Fruit fly (Drosophila melanogaster): ENCODE measurements around the gene Taf12.
A peak's percentile ranks its signal among the peaks of the same experiment; 100 is the strongest.

Gene Taf12

DNA sequence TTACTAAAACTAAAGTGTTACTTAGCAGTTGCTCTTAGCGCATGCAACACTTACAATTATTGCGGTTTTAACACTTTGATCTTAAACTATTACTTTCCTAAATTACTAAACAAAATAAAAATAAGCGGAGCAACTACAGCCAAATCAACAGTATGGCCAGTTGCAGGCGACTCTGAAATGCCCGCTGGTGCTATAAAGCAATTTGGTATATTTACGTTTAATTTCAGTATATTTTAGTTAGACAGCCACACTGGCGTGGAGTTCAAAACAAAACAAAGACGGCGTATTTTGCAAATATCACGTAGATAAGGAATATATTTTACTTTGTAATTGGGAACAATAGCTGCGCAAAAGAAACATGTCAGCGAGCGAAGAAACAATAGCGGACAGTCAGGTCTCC is at the start of gene Taf12, which contains the start of gene Ho (continued):
- TF ChIP-seq zfh1 (GFP tag; IDR thresholded peaks at IDR 0.05) (no peak), Sry-β (GFP tag; optimal IDR thresholded peaks at IDR 0.05) (no peak), disco-r (GFP tag; optimal IDR thresholded peaks at IDR 0.05) (no peak), lmd (GFP tag; IDR thresholded peaks at IDR 0.05) (no peak), fru (optimal IDR thresholded peaks at IDR 0.05) (no peak), CG30020 (tag; optimal IDR thresholded peaks at IDR 0.05) (no peak), CG4707 (GFP tag; optimal IDR thresholded peaks at IDR 0.05) (no peak), schlank (tag; optimal IDR thresholded peaks at IDR 0.05) (no peak), Trl (optimal IDR thresholded peaks at IDR 0.05) (no peak), Trl (GFP tag; optimal IDR thresholded peaks at IDR 0.05) (no peak), CG9437 (GFP tag; optimal IDR thresholded peaks at IDR 0.05) (no peak), CG18599 (GFP tag; optimal IDR thresholded peaks at IDR 0.05) (no peak), ab (GFP tag; optimal IDR thresholded peaks at IDR 0.05) (no peak), stc (GFP tag; IDR thresholded peaks at IDR 0.05) (0 out of 2 replicates have a peak, but pooled peaks have one; percentile 7), vvl (GFP tag; IDR thresholded peaks at IDR 0.05) (peak; percentile 20; the same call in 1 of the 2 replicates), gro (GFP tag; optimal IDR thresholded peaks at IDR 0.05) (peak; percentile 23), Jarid2 (GFP tag; optimal IDR thresholded peaks at IDR 0.05) (peak; percentile 7), CG7839 (tag; optimal IDR thresholded peaks at IDR 0.05) (no peak), B-H2 (GFP tag; optimal IDR thresholded peaks at IDR 0.05) (no peak), CG4328 (GFP tag; optimal IDR thresholded peaks at IDR 0.05) (no peak), trem (tag; optimal IDR thresholded peaks at IDR 0.05) (peak; percentile 72), Sox102F (GFP tag; optimal IDR thresholded peaks at IDR 0.05) (no peak), CG14965 (GFP tag; optimal IDR thresholded peaks at IDR 0.05; ENCODE audit: borderline replicate concordance) (no peak), CG15514 (GFP tag; optimal IDR thresholded peaks at IDR 0.05) (peak; percentile 55), Optix (GFP tag; IDR thresholded peaks at IDR 0.05) (no peak), CG10366 (GFP tag; IDR thresholded peaks at IDR 0.05) (no peak), Myb (GFP tag; optimal IDR thresholded peaks at IDR 0.05) (peak; percentile 55), cas (GFP tag; IDR thresholded peaks at IDR 0.05) (no peak), onecut (GFP tag; IDR thresholded peaks at IDR 0.05) (no peak), sob (GFP tag; IDR thresholded peaks at IDR 0.05) (no peak), CG4617 (GFP tag; optimal IDR thresholded peaks at IDR 0.05; ENCODE audit: borderline replicate concordance) (peak; percentile 93), D19A (tag; optimal IDR thresholded peaks at IDR 0.05) (no peak), z (GFP tag; IDR thresholded peaks at IDR 0.05) (no peak), Six4 (GFP tag; optimal IDR thresholded peaks at IDR 0.05) (no peak), bsh (GFP tag; optimal IDR thresholded peaks at IDR 0.05) (no peak), YL-1 (GFP tag; optimal IDR thresholded peaks at IDR 0.05) (peak; percentile 77), CG10274 (GFP tag; optimal IDR thresholded peaks at IDR 0.05) (no peak), CG8359 (GFP tag; optimal IDR thresholded peaks at IDR 0.05; ENCODE audit: borderline replicate concordance) (no peak), CG2116 (GFP tag; optimal IDR thresholded peaks at IDR 0.05) (peak; percentile 15), cg (GFP tag; optimal IDR thresholded peaks at IDR 0.05) (no peak), unc-4 (GFP tag; IDR thresholded peaks at IDR 0.05; ENCODE audit: partially characterized antibody) (0 out of 2 replicates have a peak, but pooled peaks have one; percentile 28), wor (GFP tag; IDR thresholded peaks at IDR 0.05) (no peak), CG9609 (GFP tag; optimal IDR thresholded peaks at IDR 0.05) (no peak), pum (GFP tag; optimal IDR thresholded peaks at IDR 0.05) (no peak), CTCF (GFP tag; optimal IDR thresholded peaks at IDR 0.05) (peak; percentile 58), Vsx1 (GFP tag; optimal IDR thresholded peaks at IDR 0.05) (no peak), grn (GFP tag; optimal IDR thresholded peaks at IDR 0.05) (no peak), Aef1 (GFP tag; IDR thresholded peaks at IDR 0.05) (no peak), bcd (GFP tag; optimal IDR thresholded peaks at IDR 0.05) (no peak), Med (GFP tag) (peak; percentile 86), H15 (GFP tag; IDR thresholded peaks at IDR 0.05) (no peak), CG10267 (tag; optimal IDR thresholded peaks at IDR 0.05) (peak; percentile 29), kni (GFP tag; optimal IDR thresholded peaks at IDR 0.05) (no peak)

Measured in whole organism, embryonic.